Worm (Caenorhabditis elegans): Measurements from ENCODE around the gene clh-6.

DNA sequence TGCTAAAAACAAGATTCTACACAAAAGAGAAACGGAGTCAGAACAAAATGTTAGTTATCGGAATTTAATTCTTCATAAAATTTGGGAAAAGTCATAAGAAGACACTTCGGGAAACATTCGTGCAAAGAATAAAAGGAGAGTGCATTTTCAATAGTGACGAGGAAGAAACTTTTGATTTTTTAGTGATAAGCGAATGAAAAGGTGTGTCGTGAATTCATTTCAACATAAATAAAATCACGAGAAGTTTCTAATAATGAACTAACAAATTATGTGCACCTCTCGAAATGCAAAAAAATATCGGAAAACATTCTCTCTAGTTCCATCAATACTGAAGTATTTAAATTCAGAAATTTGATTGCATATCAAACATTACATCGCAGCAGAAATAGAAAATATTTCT, 12.8 kb upstream of the clh-6 start:
- TF ChIP-seq zag-1 (tag; optimal IDR thresholded peaks at IDR 0.05) (no peak), lin-13 (GFP tag; optimal IDR thresholded peaks at IDR 0.05) (no peak), ama-1 (optimal IDR thresholded peaks at IDR 0.05) (no peak), unc-39 (tag; optimal IDR thresholded peaks at IDR 0.05) (no peak)
